Fruit fly (Drosophila melanogaster) whole organism, embryonic: ENCODE results near the gene hkb.

ENCODE experiments used
- ATbp ChIP-seq: fragments of 200-800 bp; sonication (Bioruptor generic); optimal IDR thresholded peaks from 2 replicates; lab custom pipeline; 2017; ENCODE audit warnings: missing biosample characterization, mild to moderate bottlenecking, missing genetic modification characterization, missing genetic modification reagents
- Atf3 ChIP-seq: fragments of 200-800 bp; sonication (Bioruptor generic); optimal IDR thresholded peaks from 3 replicates; lab custom pipeline; 2016; ENCODE audit warnings: missing biosample characterization, missing genetic modification characterization
- BtbVII ChIP-seq: fragments of 200-800 bp; sonication (Bioruptor generic); optimal IDR thresholded peaks from 3 replicates; lab custom pipeline; 2017; ENCODE audit warnings: missing biosample characterization, mild to moderate bottlenecking, missing genetic modification characterization
- CG1024 ChIP-seq: fragments of 200-800 bp; sonication (Bioruptor generic); IDR thresholded peaks from 2 replicates; pipeline ENCODE4 v1.3.6; 2022; ENCODE audit warnings: missing biosample characterization, missing genetic modification characterization
- CG11093 ChIP-seq: fragments of 200-800 bp; sonication (Bioruptor generic); IDR thresholded peaks from 3 replicates; pipeline ENCODE4 v1.3.6; 2022; ENCODE audit warnings: missing biosample characterization, missing genetic modification characterization
- CG11504 ChIP-seq: fragments of 200-800 bp; sonication (Bioruptor generic); optimal IDR thresholded peaks from 3 replicates; lab custom pipeline; 2019; ENCODE audit warnings: missing biosample characterization, mild to moderate bottlenecking, missing genetic modification characterization, moderate library complexity
- CG11695 ChIP-seq: fragments of 200-800 bp; sonication (Bioruptor generic); IDR thresholded peaks from 3 replicates; pipeline ENCODE4 v1.3.6; 2022; ENCODE audit warnings: missing biosample characterization, missing genetic modification characterization
- CG11723 ChIP-seq: fragments of 200-800 bp; sonication (Bioruptor generic); optimal IDR thresholded peaks from 2 replicates; lab custom pipeline; 2017; ENCODE audit warnings: missing biosample characterization, mild to moderate bottlenecking, missing genetic modification characterization
- CG12155 ChIP-seq: fragments of 200-800 bp; sonication (Bioruptor generic); optimal IDR thresholded peaks from 3 replicates; lab custom pipeline; 2016; ENCODE audit warnings: missing biosample characterization, missing genetic modification characterization
- CG12299 ChIP-seq: fragments of 200-800 bp; sonication (Bioruptor generic); optimal IDR thresholded peaks from 2 replicates; lab custom pipeline; 2018; ENCODE audit warnings: missing biosample characterization, mild to moderate bottlenecking, missing genetic modification characterization
- CG12769 ChIP-seq: fragments of 200-800 bp; sonication (Bioruptor generic); optimal IDR thresholded peaks from 2 replicates; lab custom pipeline; 2019; ENCODE audit warnings: missing biosample characterization, mild to moderate bottlenecking, missing genetic modification characterization, moderate library complexity
- CG13775 ChIP-seq: fragments of 200-800 bp; sonication (Bioruptor generic); optimal IDR thresholded peaks from 3 replicates; lab custom pipeline; 2017; ENCODE audit warnings: missing biosample characterization, mild to moderate bottlenecking, missing genetic modification characterization
- CG14441 ChIP-seq: fragments of 200-800 bp; sonication (Bioruptor generic); IDR thresholded peaks from 2 replicates; pipeline ENCODE4 v1.3.6; 2022; ENCODE audit warnings: missing biosample characterization, missing genetic modification characterization
- CG17385 ChIP-seq: fragments of 200-800 bp; sonication (Bioruptor generic); optimal IDR thresholded peaks from 3 replicates; lab custom pipeline; 2018; ENCODE audit warnings: missing biosample characterization, mild to moderate bottlenecking, missing genetic modification characterization
- CG2202 ChIP-seq: fragments of 200-800 bp; sonication (Bioruptor generic); optimal IDR thresholded peaks from 2 replicates; lab custom pipeline; 2018; ENCODE audit warnings: missing biosample characterization, mild to moderate bottlenecking, missing genetic modification characterization
- CG30431 ChIP-seq: fragments of 200-800 bp; sonication (Bioruptor generic); optimal IDR thresholded peaks from 2 replicates; lab custom pipeline; 2017; ENCODE audit warnings: missing biosample characterization, missing genetic modification characterization
- CG32532 ChIP-seq: fragments of 200-800 bp; sonication (Bioruptor generic); IDR thresholded peaks from 2 replicates; pipeline ENCODE4 v1.3.6; 2022; ENCODE audit warnings: missing biosample characterization, missing genetic modification characterization
- CG34376 ChIP-seq: fragments of 200-800 bp; sonication (Bioruptor generic); optimal IDR thresholded peaks from 2 replicates; lab custom pipeline; 2018; ENCODE audit warnings: missing biosample characterization, mild to moderate bottlenecking, missing genetic modification characterization
- CG4360 ChIP-seq: fragments of 200-800 bp; sonication (Bioruptor generic); IDR thresholded peaks from 2 replicates; pipeline ENCODE4 v1.3.6; 2022; ENCODE audit warnings: missing biosample characterization, missing genetic modification characterization
- CG6683 ChIP-seq: fragments of 200-800 bp; sonication (Bioruptor generic); optimal IDR thresholded peaks from 2 replicates; lab custom pipeline; 2017; ENCODE audit warnings: missing biosample characterization, mild to moderate bottlenecking, missing genetic modification characterization, missing genetic modification reagents
- CG8765 ChIP-seq: fragments of 200-800 bp; sonication (Bioruptor generic); IDR thresholded peaks from 2 replicates; pipeline ENCODE4 v1.3.6; 2022; ENCODE audit warnings: missing biosample characterization, missing genetic modification characterization
- D19A ChIP-seq: fragments of 200-800 bp; optimal IDR thresholded peaks from 3 replicates; lab custom pipeline; 2019; ENCODE audit warnings: missing biosample characterization, mild to moderate bottlenecking, missing genetic modification characterization, moderate library complexity
- Dfd ChIP-seq, 2 experiments: fragments of >200 bp; optimal IDR thresholded peaks; 2 replicates each; lab custom pipeline; 2017; ENCODE audit warnings: missing biosample characterization in 2 of 2, missing genetic modification characterization in 2 of 2
- Dref ChIP-seq: fragments of 200-800 bp; sonication (Bioruptor generic); IDR thresholded peaks from 2 replicates; pipeline ENCODE4 v1.3.6; 2022; ENCODE audit warnings: missing biosample characterization, missing genetic modification characterization
- Ets65A ChIP-seq: fragments of 200-800 bp; sonication (Bioruptor generic); peaks from one replicate; lab custom pipeline; 2016; ENCODE audit warnings: missing biosample characterization, missing genetic modification characterization
- Hey ChIP-seq: fragments of 200-800 bp; sonication (Bioruptor generic); optimal IDR thresholded peaks from 3 replicates; lab custom pipeline; 2018; ENCODE audit warnings: missing biosample characterization, mild to moderate bottlenecking, missing genetic modification characterization
- Hr3 ChIP-seq: fragments of 200-800 bp; sonication (Bioruptor generic); optimal IDR thresholded peaks from 3 replicates; lab custom pipeline; 2016; ENCODE audit warnings: missing biosample characterization, missing genetic modification characterization
- Hr78 ChIP-seq, 2 experiments: fragments of 200-800 bp in 1 of 2; fragments of >200 bp in 1 of 2; sonication (Bioruptor generic) in 1 of 2; optimal IDR thresholded peaks; 2 replicates each; lab custom pipeline; 2017 to 2019; ENCODE audit warnings: missing biosample characterization in 2 of 2, missing genetic modification characterization in 2 of 2, mild to moderate bottlenecking in 1 of 2, moderate library complexity in 1 of 2
- Hsf ChIP-seq: fragments of 200-800 bp; sonication (Bioruptor generic); optimal IDR thresholded peaks from 3 replicates; lab custom pipeline; 2016; ENCODE audit warnings: missing biosample characterization, missing genetic modification characterization
- Tbp ChIP-seq: fragments of >200 bp; optimal IDR thresholded peaks from 2 replicates; lab custom pipeline; 2018; ENCODE audit warnings: missing biosample characterization, missing genetic modification characterization
- Xbp1 ChIP-seq: fragments of 200-800 bp; sonication (Bioruptor generic); optimal IDR thresholded peaks from 3 replicates; lab custom pipeline; 2016; ENCODE audit warnings: missing biosample characterization, mild to moderate bottlenecking, missing genetic modification characterization
- dimm ChIP-seq: fragments of 200-800 bp; sonication (Bioruptor generic); IDR thresholded peaks from 2 replicates; pipeline ENCODE4 v1.3.6; 2022; ENCODE audit warnings: missing biosample characterization, missing genetic modification characterization
- eyg ChIP-seq: fragments of 200-800 bp; sonication (Bioruptor generic); optimal IDR thresholded peaks from 3 replicates; lab custom pipeline; 2016; ENCODE audit warnings: missing biosample characterization, missing genetic modification characterization
- grn ChIP-seq: fragments of 200-800 bp; sonication (Bioruptor generic); optimal IDR thresholded peaks from 3 replicates; lab custom pipeline; 2017; ENCODE audit warnings: missing biosample characterization, missing genetic modification characterization
- gt ChIP-seq: fragments of 200-800 bp; sonication (Bioruptor generic); IDR thresholded peaks from 2 replicates; pipeline ENCODE4 v1.3.6; 2022; ENCODE audit warnings: missing biosample characterization, missing genetic modification characterization
- her ChIP-seq: fragments of 200-800 bp; sonication (Bioruptor generic); optimal IDR thresholded peaks from 2 replicates; lab custom pipeline; 2016; ENCODE audit warnings: missing biosample characterization, missing genetic modification characterization
- nom ChIP-seq: fragments of 200-800 bp; sonication (Bioruptor generic); optimal IDR thresholded peaks from 2 replicates; lab custom pipeline; 2017; ENCODE audit warnings: missing biosample characterization, missing genetic modification characterization, mild to moderate bottlenecking, moderate library complexity, missing genetic modification reagents
- pb ChIP-seq: fragments of 200-800 bp; sonication (Bioruptor generic); optimal IDR thresholded peaks from 3 replicates; lab custom pipeline; 2016; ENCODE audit warnings: missing biosample characterization, missing genetic modification characterization
- pzg ChIP-seq: fragments of 200-800 bp; sonication (Bioruptor generic); optimal IDR thresholded peaks from 3 replicates; lab custom pipeline; 2018; ENCODE audit warnings: missing biosample characterization, mild to moderate bottlenecking, missing genetic modification characterization, moderate library complexity
- rib ChIP-seq: fragments of 200-800 bp; sonication (Bioruptor generic); IDR thresholded peaks from 2 replicates; pipeline ENCODE4 v1.3.6; 2022; ENCODE audit warnings: missing biosample characterization, missing genetic modification characterization
- schlank ChIP-seq: fragments of 200-800 bp; sonication (Bioruptor generic); optimal IDR thresholded peaks from 2 replicates; lab custom pipeline; 2018; ENCODE audit warnings: missing biosample characterization, mild to moderate bottlenecking, missing genetic modification characterization
- sens ChIP-seq: fragments of 200-800 bp; sonication (Bioruptor generic); peaks from one replicate; lab custom pipeline; 2016; ENCODE audit warnings: missing biosample characterization, missing genetic modification characterization
- shn ChIP-seq: fragments of 200-800 bp; sonication (Bioruptor generic); optimal IDR thresholded peaks from 3 replicates; lab custom pipeline; 2016; ENCODE audit warnings: missing biosample characterization, missing genetic modification characterization
- sna ChIP-seq: fragments of 200-800 bp; sonication (Bioruptor generic); IDR thresholded peaks from 2 replicates; pipeline ENCODE4 v1.3.6; 2022; ENCODE audit warnings: missing biosample characterization, missing genetic modification characterization; ENCODE audit not compliant: partially characterized antibody
- tio ChIP-seq: fragments of 200-800 bp; sonication (Bioruptor generic); optimal IDR thresholded peaks from 2 replicates; lab custom pipeline; 2017; ENCODE audit warnings: missing biosample characterization, missing genetic modification characterization, inconsistent platforms
- unpg ChIP-seq: fragments of 200-800 bp; sonication (Bioruptor generic); optimal IDR thresholded peaks from 3 replicates; lab custom pipeline; 2018; ENCODE audit warnings: missing biosample characterization, mild to moderate bottlenecking, missing genetic modification characterization, moderate library complexity
- vnd ChIP-seq: fragments of 200-800 bp; sonication (Bioruptor generic); IDR thresholded peaks from 3 replicates; pipeline ENCODE4 v1.3.6; 2022; ENCODE audit warnings: missing biosample characterization, missing genetic modification characterization; ENCODE audit not compliant: partially characterized antibody
- z ChIP-seq: fragments of 200-800 bp; sonication (Bioruptor generic); IDR thresholded peaks from 3 replicates; pipeline ENCODE4 v1.3.6; 2022; ENCODE audit warnings: missing biosample characterization, missing genetic modification characterization
- zen2 ChIP-seq: fragments of 200-800 bp; sonication (Bioruptor generic); IDR thresholded peaks from 3 replicates; pipeline ENCODE4 v1.3.6; 2022; ENCODE audit warnings: missing biosample characterization, missing genetic modification characterization; ENCODE audit not compliant: partially characterized antibody

The hkb gene

dm6 chr3R:4394654-4395581 is 48.5 kb upstream of the hkb start (continued):
- TF ChIP-seq Hey (tag; lab: Kevin White, UChicago), result peak; percentile 67
- no peak; the same call in 1 of the 2 replicates for TF ChIP-seq dimm (GFP tag; lab: Robert Waterston, UW)
- TF ChIP-seq CG11093 (GFP tag; lab: Robert Waterston, UW), result peak; percentile 83
- peak; percentile 86 for TF ChIP-seq CG32532
- TF ChIP-seq grn (GFP tag; lab: Kevin White, UChicago), result peak; percentile 89
- peak; percentile 64 for TF ChIP-seq Atf3
- peak; percentile 85 for TF ChIP-seq her (GFP tag; lab: Kevin White, UChicago)
- TF ChIP-seq ATbp (GFP tag; lab: Kevin White, UChicago), result peak; percentile 86
- TF ChIP-seq nom, result no peak
- peak; percentile 69 for TF ChIP-seq shn (GFP tag; lab: Kevin White, UChicago)
- peak; percentile 92 for TF ChIP-seq CG14441 (GFP tag; lab: Robert Waterston, UW)
- peak; percentile 89 for TF ChIP-seq pb (GFP tag; lab: Kevin White, UChicago)
- peak; percentile 82 for TF ChIP-seq schlank
- peak; percentile 72 for TF ChIP-seq CG13775 (GFP tag; lab: Kevin White, UChicago)
- TF ChIP-seq vnd (GFP tag; lab: Robert Waterston, UW), result no peak
- peak; percentile 99 for TF ChIP-seq D19A
- no peak for TF ChIP-seq zen2 (GFP tag; lab: Robert Waterston, UW)
- peak; percentile 87 for TF ChIP-seq Xbp1 (GFP tag; lab: Kevin White, UChicago)
- TF ChIP-seq CG12155 (GFP tag; lab: Kevin White, UChicago), result peak; percentile 84
- no peak for TF ChIP-seq Dfd (GFP tag; optimal IDR thresholded peaks at IDR 0.05; lab: Kevin White, UChicago)
- peak; percentile 84 for TF ChIP-seq BtbVII (GFP tag; lab: Kevin White, UChicago)
- peak; percentile 91 for TF ChIP-seq Hsf
- TF ChIP-seq eyg (GFP tag; lab: Kevin White, UChicago), result peak; percentile 85
- TF ChIP-seq CG11723, result peak; percentile 70
- TF ChIP-seq Hr78 (GFP tag; optimal IDR thresholded peaks at IDR 0.05; lab: Kevin White, UChicago), result no peak
- peak; percentile 13 for TF ChIP-seq pzg (GFP tag; lab: Kevin White, UChicago)
- peak; percentile 67; the same call in 1 of the 2 replicates for TF ChIP-seq CG1024 (GFP tag; lab: Robert Waterston, UW)
- no peak for TF ChIP-seq sna (GFP tag; lab: Robert Waterston, UW)
- TF ChIP-seq CG12769 (tag; lab: Kevin White, UChicago), result peak; percentile 97
- TF ChIP-seq Ets65A, result peak; percentile 99
- no peak for TF ChIP-seq Tbp (GFP tag; lab: Kevin White, UChicago)
- TF ChIP-seq CG30431 (GFP tag; lab: Kevin White, UChicago), result peak; percentile 75
- peak; percentile 91 for TF ChIP-seq CG11695
- TF ChIP-seq CG34376, result peak; percentile 70
- TF ChIP-seq CG11504, result peak; percentile 92
- peak; percentile 61 for TF ChIP-seq CG12299 (tag; lab: Kevin White, UChicago)
- TF ChIP-seq gt (GFP tag; lab: Robert Waterston, UW), result peak; percentile 70
- TF ChIP-seq Hr3 (GFP tag; lab: Kevin White, UChicago), result peak; percentile 76
- peak; percentile 90 for TF ChIP-seq unpg
- peak; percentile 54 for TF ChIP-seq CG2202 (tag; lab: Kevin White, UChicago)
- TF ChIP-seq z (GFP tag; lab: Robert Waterston, UW), result no peak
- peak; percentile 82 for TF ChIP-seq CG17385
- TF ChIP-seq tio (GFP tag; lab: Kevin White, UChicago), result peak; percentile 63
- TF ChIP-seq sens (GFP tag; lab: Kevin White, UChicago), result peak; percentile 95
- TF ChIP-seq CG8765 (GFP tag; lab: Robert Waterston, UW), result peak; percentile 23; the same call in 1 of the 2 replicates
- TF ChIP-seq CG4360 (GFP tag; lab: Robert Waterston, UW), result no peak
- TF ChIP-seq rib (GFP tag; lab: Robert Waterston, UW), result peak; percentile 69
- TF ChIP-seq CG6683 (GFP tag; lab: Kevin White, UChicago), result peak; percentile 66
- 0 out of 2 replicates have a peak, but pooled peaks have one; percentile 17 for TF ChIP-seq Dref
